Worm (Caenorhabditis elegans) whole organism, young adult: ENCODE results near the gene K12D12.4.
A peak's percentile ranks its signal among the peaks of the same experiment; 100 is the strongest.

Source experiments
- B0035.1 ChIP-seq: sonication (generic microtip); optimal IDR thresholded peaks from 2 replicates; lab custom pipeline; 2016; ENCODE audit warnings: missing genetic modification characterization, mild to moderate bottlenecking, missing compliant biosample characterization, missing genotype, missing genetic modification reagents
- B0261.1 ChIP-seq: sonication (generic microtip); optimal IDR thresholded peaks from 2 replicates; lab custom pipeline; 2016; ENCODE audit warnings: mild to moderate bottlenecking, missing genetic modification characterization, moderate library complexity, missing compliant biosample characterization
- B0336.3 ChIP-seq: fragments of 200-800 bp; sonication (Bioruptor generic); IDR thresholded peaks from 2 replicates; pipeline ENCODE4 v1.3.6; 2022; ENCODE audit warnings: missing genetic modification characterization, missing compliant biosample characterization
- D2030.7 ChIP-seq: fragments of 200-800 bp; sonication (Bioruptor generic); IDR thresholded peaks from 2 replicates; pipeline ENCODE4 v1.3.6; 2022; ENCODE audit warnings: missing genetic modification reagents, missing genetic modification characterization, missing compliant biosample characterization
- F22D6.2 ChIP-seq: sonication (generic microtip); optimal IDR thresholded peaks from 2 replicates; lab custom pipeline; 2016; ENCODE audit warnings: mild to moderate bottlenecking, missing genetic modification characterization, missing compliant biosample characterization
- F52B5.7 ChIP-seq: sonication (generic microtip); optimal IDR thresholded peaks from 2 replicates; lab custom pipeline; 2016; ENCODE audit warnings: mild to moderate bottlenecking, missing genetic modification characterization, missing compliant biosample characterization
- F55B11.4 ChIP-seq: sonication (generic microtip); optimal IDR thresholded peaks from 2 replicates; lab custom pipeline; 2016; ENCODE audit warnings: missing compliant biosample characterization, missing genetic modification characterization, borderline replicate concordance; ENCODE audit not compliant: insufficient read depth
- F57A8.1 ChIP-seq: fragments of 200-800 bp; sonication (Bioruptor generic); optimal IDR thresholded peaks from 2 replicates; lab custom pipeline; 2018; ENCODE audit warnings: mild to moderate bottlenecking, missing genetic modification characterization, moderate library complexity, missing compliant biosample characterization
- F57C9.4 ChIP-seq: sonication (generic microtip); optimal IDR thresholded peaks from 2 replicates; lab custom pipeline; 2017; ENCODE audit warnings: mild to moderate bottlenecking, missing genetic modification characterization, missing compliant biosample characterization
- K12H6.12 ChIP-seq: fragments of 200-800 bp; sonication (Bioruptor generic); optimal IDR thresholded peaks from 2 replicates; lab custom pipeline; 2018; ENCODE audit warnings: mild to moderate bottlenecking, missing genetic modification characterization, missing compliant biosample characterization
- Y53F4B.3 ChIP-seq: fragments of 200-800 bp; sonication (Bioruptor generic); IDR thresholded peaks from 2 replicates; pipeline ENCODE4 v1.3.6; 2022; ENCODE audit warnings: missing genetic modification reagents, missing genetic modification characterization, missing compliant biosample characterization
- Y53G8AR.9 ChIP-seq: fragments of 200-800 bp; sonication (Bioruptor generic); conservative IDR thresholded peaks from 2 replicates; pipeline ENCODE4 v1.3.6; 2022; ENCODE audit warnings: missing genetic modification reagents, missing genetic modification characterization, missing compliant biosample characterization
- Y56A3A.18 ChIP-seq: fragments of 200-800 bp; sonication (Bioruptor generic); IDR thresholded peaks from 2 replicates; pipeline ENCODE4 v1.3.6; 2022; ENCODE audit warnings: missing genetic modification reagents, missing genetic modification characterization, missing compliant biosample characterization
- Y95B8A.8 ChIP-seq: fragments of 200-800 bp; sonication (Bioruptor generic); IDR thresholded peaks from 2 replicates; pipeline ENCODE4 v1.3.6; 2022; ENCODE audit warnings: missing genetic modification reagents, missing genetic modification characterization, missing compliant biosample characterization
- ZK185.1 ChIP-seq: sonication (generic microtip); optimal IDR thresholded peaks from 2 replicates; lab custom pipeline; 2016; ENCODE audit warnings: mild to moderate bottlenecking, missing genetic modification characterization, missing compliant biosample characterization; ENCODE audit not compliant: poor library complexity, severe bottlenecking
- akir-1 ChIP-seq: fragments of 200-800 bp; sonication (Bioruptor generic); optimal IDR thresholded peaks from 2 replicates; lab custom pipeline; 2018; ENCODE audit warnings: mild to moderate bottlenecking, missing genetic modification characterization, moderate library complexity, missing compliant biosample characterization
- athp-1 ChIP-seq: sonication (generic microtip); optimal IDR thresholded peaks from 2 replicates; lab custom pipeline; 2017; ENCODE audit warnings: mild to moderate bottlenecking, missing genetic modification characterization, missing compliant biosample characterization
- attf-6 ChIP-seq: fragments of 200-800 bp; sonication (Bioruptor generic); IDR thresholded peaks from 2 replicates; pipeline ENCODE4 v1.3.6; 2022; ENCODE audit warnings: missing genetic modification reagents, missing genetic modification characterization, missing compliant biosample characterization
- bed-2 ChIP-seq: fragments of 200-800 bp; sonication (Bioruptor generic); IDR thresholded peaks from 2 replicates; pipeline ENCODE4 v1.3.6; 2022; ENCODE audit warnings: missing genetic modification reagents, missing genetic modification characterization, missing compliant biosample characterization
- ccch-3 ChIP-seq: fragments of 200-800 bp; sonication (Bioruptor generic); optimal IDR thresholded peaks from 2 replicates; lab custom pipeline; 2018; ENCODE audit warnings: mild to moderate bottlenecking, missing genetic modification characterization, missing compliant biosample characterization
- cebp-1 ChIP-seq, 2 experiments: fragments of 200-800 bp in 1 of 2; sonication (Bioruptor generic) in 1 of 2; sonication (generic microtip) in 1 of 2; IDR thresholded peaks in 1 of 2; optimal IDR thresholded peaks in 1 of 2; 2 replicates each; pipeline versions ENCODE4 v1.3.6 to Lab custom; 2017 to 2022; ENCODE audit warnings: missing compliant biosample characterization in 2 of 2, missing genetic modification characterization in 2 of 2, mild to moderate bottlenecking in 1 of 2, missing genetic modification reagents in 1 of 2, moderate library complexity in 1 of 2
- cebp-2 ChIP-seq: fragments of 200-800 bp; sonication (Bioruptor generic); IDR thresholded peaks from 2 replicates; pipeline ENCODE4 v1.3.6; 2022; ENCODE audit warnings: missing genetic modification characterization, missing compliant biosample characterization
- ceh-100 ChIP-seq: fragments of 200-800 bp; sonication (Bioruptor generic); IDR thresholded peaks from 2 replicates; pipeline ENCODE4 v1.3.6; 2022; ENCODE audit warnings: missing genetic modification reagents, missing genetic modification characterization, missing compliant biosample characterization
- ceh-27 ChIP-seq: fragments of 200-800 bp; sonication (Bioruptor generic); optimal IDR thresholded peaks from 2 replicates; lab custom pipeline; 2018; ENCODE audit warnings: mild to moderate bottlenecking, missing genetic modification characterization, moderate library complexity, missing compliant biosample characterization
- ceh-40 ChIP-seq: fragments of 200-800 bp; sonication (Bioruptor generic); IDR thresholded peaks from 2 replicates; pipeline ENCODE4 v1.3.6; 2022; ENCODE audit warnings: missing genetic modification characterization, missing compliant biosample characterization
- ceh-58 ChIP-seq: fragments of 200-800 bp; sonication (Bioruptor generic); IDR thresholded peaks from 2 replicates; pipeline ENCODE4 v1.3.6; 2022; ENCODE audit warnings: missing genetic modification characterization, missing compliant biosample characterization
- chd-7 ChIP-seq: sonication (generic microtip); optimal IDR thresholded peaks from 2 replicates; lab custom pipeline; 2016; ENCODE audit warnings: mild to moderate bottlenecking, missing genetic modification characterization, moderate library complexity, missing compliant biosample characterization
- die-1 ChIP-seq: sonication (generic microtip); optimal IDR thresholded peaks from 2 replicates; lab custom pipeline; 2016; ENCODE audit warnings: missing genotype, mild to moderate bottlenecking, missing genetic modification characterization, missing compliant biosample characterization
- dpff-1 ChIP-seq: sonication (generic microtip); optimal IDR thresholded peaks from 2 replicates; lab custom pipeline; 2017; ENCODE audit warnings: mild to moderate bottlenecking, missing genetic modification characterization, missing compliant biosample characterization
- egrh-3 ChIP-seq: fragments of 200-800 bp; sonication (Bioruptor generic); IDR thresholded peaks from 2 replicates; pipeline ENCODE4 v1.3.6; 2022; ENCODE audit warnings: missing genetic modification reagents, missing genetic modification characterization, missing compliant biosample characterization
- hsf-1 ChIP-seq: fragments of 200-800 bp; sonication (Bioruptor generic); IDR thresholded peaks from 2 replicates; pipeline ENCODE4 v1.3.6; 2022; ENCODE audit warnings: missing genetic modification reagents, missing genetic modification characterization, missing compliant biosample characterization
- lin-35 ChIP-seq, 3 experiments: fragments of 150-350 bp in 2 of 3; sonication (generic microtip) in 1 of 3; optimal IDR thresholded peaks; 2 replicates each; lab custom pipeline; 2014 to 2018; ENCODE audit warnings: missing biosample characterization in 3 of 3, missing genetic modification characterization in 3 of 3, missing genetic modification reagents in 3 of 3
- lin-40 ChIP-seq: sonication (generic microtip); optimal IDR thresholded peaks from 2 replicates; lab custom pipeline; 2016; ENCODE audit warnings: missing genetic modification characterization, mild to moderate bottlenecking, missing compliant biosample characterization, missing genotype, missing genetic modification reagents
- madf-8 ChIP-seq: fragments of 200-800 bp; sonication (Bioruptor generic); conservative IDR thresholded peaks from 2 replicates; pipeline ENCODE4 v1.3.6; 2022; ENCODE audit warnings: missing genetic modification reagents, missing genetic modification characterization, missing compliant biosample characterization
- mcd-1 ChIP-seq: fragments of 200-800 bp; sonication (Bioruptor generic); IDR thresholded peaks from 2 replicates; pipeline ENCODE4 v1.3.6; 2022; ENCODE audit warnings: missing genetic modification reagents, missing genetic modification characterization, missing compliant biosample characterization
- nhr-120 ChIP-seq: fragments of 200-800 bp; sonication (Bioruptor generic); IDR thresholded peaks from 2 replicates; pipeline ENCODE4 v1.3.6; 2022; ENCODE audit warnings: missing genetic modification characterization, missing compliant biosample characterization
- nhr-179 ChIP-seq: sonication (generic microtip); optimal IDR thresholded peaks from 2 replicates; lab custom pipeline; 2016; ENCODE audit warnings: mild to moderate bottlenecking, missing genetic modification characterization, missing compliant biosample characterization
- nhr-90 ChIP-seq: sonication (generic microtip); optimal IDR thresholded peaks from 2 replicates; lab custom pipeline; 2016; ENCODE audit warnings: missing genotype, mild to moderate bottlenecking, missing genetic modification characterization, missing compliant biosample characterization
- snpc-1.3 ChIP-seq: sonication (generic microtip); optimal IDR thresholded peaks from 2 replicates; lab custom pipeline; 2017; ENCODE audit warnings: missing genetic modification characterization, mild to moderate bottlenecking, missing compliant biosample characterization, antibody characterized with exemption, moderate library complexity, missing genotype, missing genetic modification reagents; ENCODE audit not compliant: insufficient read depth
- tbp1 ChIP-seq: fragments of 200-800 bp; sonication (Bioruptor generic); optimal IDR thresholded peaks from 2 replicates; lab custom pipeline; 2018; ENCODE audit warnings: mild to moderate bottlenecking, missing genetic modification characterization, missing compliant biosample characterization
- tlf-1 ChIP-seq: fragments of 200-800 bp; sonication (Bioruptor generic); optimal IDR thresholded peaks from 2 replicates; lab custom pipeline; 2018; ENCODE audit warnings: mild to moderate bottlenecking, missing genetic modification characterization, missing compliant biosample characterization
- unc-130 ChIP-seq: sonication (generic microtip); optimal IDR thresholded peaks from 2 replicates; lab custom pipeline; 2016; ENCODE audit warnings: missing genetic modification reagents, missing genetic modification characterization, missing compliant biosample characterization
- zfh-2 ChIP-seq: fragments of 200-800 bp; sonication (Bioruptor generic); conservative IDR thresholded peaks from 2 replicates; pipeline ENCODE4 v1.3.6; 2022; ENCODE audit warnings: missing genetic modification reagents, missing genetic modification characterization, missing compliant biosample characterization
- zim-3 ChIP-seq: sonication (generic microtip); optimal IDR thresholded peaks from 2 replicates; lab custom pipeline; 2017; ENCODE audit warnings: mild to moderate bottlenecking, missing genetic modification characterization, moderate library complexity, missing compliant biosample characterization
- ztf-26 ChIP-seq: sonication (generic microtip); optimal IDR thresholded peaks from 2 replicates; lab custom pipeline; 2017; ENCODE audit warnings: missing genetic modification characterization, missing compliant biosample characterization
- ztf-3 ChIP-seq: fragments of 200-800 bp; sonication (Bioruptor generic); optimal IDR thresholded peaks from 2 replicates; lab custom pipeline; 2018; ENCODE audit warnings: mild to moderate bottlenecking, missing genetic modification characterization, missing compliant biosample characterization
- ztf-6 ChIP-seq: fragments of 200-800 bp; sonication (Bioruptor generic); IDR thresholded peaks from 2 replicates; pipeline ENCODE4 v1.3.6; 2022; ENCODE audit warnings: missing genetic modification reagents, missing genetic modification characterization, missing compliant biosample characterization

Gene K12D12.4

ce11 chrII:11879784-11880183, 14.2 kb upstream of the K12D12.4 start:
- TF ChIP-seq zfh-2 (GFP tag; lab: Robert Waterston, UW) (peak; percentile 80), F22D6.2 (tag; lab: Kevin White, UChicago) (no peak), cebp-2 (GFP tag; lab: Robert Waterston, UW) (no peak), athp-1 (tag; lab: Kevin White, UChicago) (no peak), ccch-3 (GFP tag; lab: Kevin White, UChicago) (no peak), tbp1 (GFP tag; lab: Kevin White, UChicago) (no peak), hsf-1 (no peak; the same call in 1 of the 2 replicates), K12H6.12 (no peak), die-1 (no peak), egrh-3 (GFP tag; lab: Robert Waterston, UW) (peak; percentile 67), nhr-90 (tag; lab: Kevin White, UChicago) (no peak), D2030.7 (no peak), snpc-1.3 (tag; lab: Kevin White, UChicago) (no peak), B0261.1 (tag; lab: Kevin White, UChicago) (no peak), ceh-40 (GFP tag; lab: Robert Waterston, UW) (no peak), cebp-1 (GFP tag; IDR thresholded peaks at IDR 0.05; lab: Robert Waterston, UW) (no peak), cebp-1 (tag; optimal IDR thresholded peaks at IDR 0.05; lab: Kevin White, UChicago) (no peak), ceh-27 (GFP tag; lab: Kevin White, UChicago) (no peak)

ce11 chrII:11874674-11875198, 9.2 kb upstream of the K12D12.4 start, which contains the start of the genes npp-3 and top-2:
Gene npp-3, minus strand, starts transcription at chrII:11874788.
Gene top-2, plus strand, starts transcription at chrII:11875148.
- TF ChIP-seq bed-2 (GFP tag; lab: Robert Waterston, UW) (no peak), B0035.1 (tag; lab: Kevin White, UChicago) (no peak), dpff-1 (tag; lab: Kevin White, UChicago) (no peak), nhr-120 (GFP tag; lab: Robert Waterston, UW) (no peak), Y56A3A.18 (GFP tag; lab: Robert Waterston, UW) (0 out of 2 replicates have a peak, but pooled peaks have one; percentile 37), nhr-179 (tag; lab: Kevin White, UChicago) (no peak), ZK185.1 (tag; lab: Kevin White, UChicago) (no peak), unc-130 (GFP tag; lab: Kevin White, UChicago) (peak; percentile 93), ceh-27 (GFP tag; lab: Kevin White, UChicago) (peak; percentile 94), F57A8.1 (GFP tag; lab: Kevin White, UChicago) (no peak), B0261.1 (tag; lab: Kevin White, UChicago) (no peak), tlf-1 (GFP tag; lab: Kevin White, UChicago) (peak; percentile 97), ztf-6 (GFP tag; lab: Robert Waterston, UW) (0 out of 2 replicates have a peak, but pooled peaks have one; percentile 49), madf-8 (peak; percentile 95), ccch-3 (GFP tag; lab: Kevin White, UChicago) (no peak), lin-40 (tag; lab: Kevin White, UChicago) (no peak), Y53F4B.3 (no peak), ztf-3 (no peak), ceh-100 (peak; percentile 88), ztf-26 (tag; lab: Kevin White, UChicago) (peak; percentile 21), F55B11.4 (tag; lab: Kevin White, UChicago) (no peak), F57C9.4 (no peak), zim-3 (tag; lab: Kevin White, UChicago) (no peak), Y95B8A.8 (peak; percentile 90), lin-35 (GFP tag; optimal IDR thresholded peaks at IDR 0.05; lab: Kevin White, UChicago) (peak; percentile 85 to 97 (median 86)), Y53G8AR.9 (GFP tag; lab: Robert Waterston, UW) (peak; percentile 83), akir-1 (no peak), chd-7 (tag; lab: Kevin White, UChicago) (peak; percentile 35), ceh-58 (no peak), mcd-1 (GFP tag; lab: Robert Waterston, UW) (peak; percentile 94), F52B5.7 (tag; lab: Kevin White, UChicago) (no peak), attf-6 (GFP tag; lab: Robert Waterston, UW) (peak; percentile 86), B0336.3 (GFP tag; lab: Robert Waterston, UW) (peak; percentile 96)
